Worm (Caenorhabditis elegans): Measurements from ENCODE around the gene phf-33.
A peak's percentile ranks its signal among the peaks of the same experiment; 100 is the strongest.

phf-33 gene

DNA sequence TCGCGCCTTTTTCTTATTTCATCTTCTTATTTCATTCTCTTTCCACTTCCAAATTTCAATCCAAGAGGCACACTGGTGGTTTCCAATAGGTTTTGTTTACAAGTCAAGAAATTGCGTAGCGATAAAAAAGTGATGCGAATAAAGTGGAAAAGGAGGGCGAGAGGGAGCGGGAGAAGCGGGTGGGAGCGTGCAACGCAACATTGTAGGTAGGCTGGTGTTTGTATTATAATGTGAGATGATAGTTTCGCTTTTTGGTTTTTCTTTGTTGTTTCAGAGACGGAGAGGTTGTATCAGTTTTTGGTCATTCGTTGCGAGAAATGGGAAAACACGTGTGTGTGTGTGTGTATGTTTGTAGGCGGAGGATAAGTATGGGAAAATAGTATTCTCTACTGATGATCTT lies 28.6 kb downstream of the phf-33 start (continued):
- TF ChIP-seq pha-4 (GFP tag; IDR thresholded peaks at IDR 0.05), result no peak
- TF ChIP-seq pha-4 (tag; optimal IDR thresholded peaks at IDR 0.05), result peak; percentile 68
- TF ChIP-seq nhr-77 (tag; optimal IDR thresholded peaks at IDR 0.05), result peak; percentile 78
- peak; percentile 84 for TF ChIP-seq hlh-30 (tag; optimal IDR thresholded peaks at IDR 0.05; ENCODE audit: insufficient read depth)
- peak; percentile 78 for TF ChIP-seq mep-1 (tag; optimal IDR thresholded peaks at IDR 0.05)
- TF ChIP-seq dmd-9 (GFP tag; IDR thresholded peaks at IDR 0.05), result no peak
- TF ChIP-seq T26A8.4 (GFP tag; IDR thresholded peaks at IDR 0.05), result no peak

DNA sequence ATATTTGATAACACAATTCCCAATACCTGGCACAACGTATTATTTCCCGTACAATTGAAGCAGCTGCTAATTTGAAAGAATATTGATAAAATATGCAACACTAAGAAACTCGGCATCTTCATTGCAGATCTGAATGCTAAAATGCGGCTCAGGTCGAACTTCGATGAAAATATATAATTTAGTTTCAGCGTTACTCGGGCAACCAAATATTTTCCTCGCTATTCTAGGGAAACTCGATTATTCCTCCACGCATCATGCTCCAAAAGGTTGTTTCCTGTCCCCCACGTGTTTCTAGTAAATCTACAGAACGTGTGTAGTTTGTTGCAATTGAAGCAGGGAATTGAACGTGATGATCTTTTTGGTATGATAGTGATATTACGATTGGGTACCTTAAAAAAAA lies 29.7 kb downstream of the phf-33 start:
- TF ChIP-seq lin-15B (tag; optimal IDR thresholded peaks at IDR 0.05) (no peak), nhr-28 (tag; optimal IDR thresholded peaks at IDR 0.05) (no peak), nhr-6 (tag; optimal IDR thresholded peaks at IDR 0.05) (no peak), fos-1 (tag; optimal IDR thresholded peaks at IDR 0.05) (no peak), unc-62 (GFP tag; optimal IDR thresholded peaks at IDR 0.05 in 1 of 2) (peak in 1 of 2 experiments; percentile 97), unc-62 (tag; optimal IDR thresholded peaks at IDR 0.05) (no peak), nhr-11 (tag; optimal IDR thresholded peaks at IDR 0.05) (no peak), Y48G9A.11 (GFP tag; IDR thresholded peaks at IDR 0.05) (no peak), nhr-41 (GFP tag; IDR thresholded peaks at IDR 0.05) (no peak), lin-39 (tag; optimal IDR thresholded peaks at IDR 0.05) (no peak), lin-29 (GFP tag; IDR thresholded peaks at IDR 0.05) (no peak), daf-16 (GFP tag; optimal IDR thresholded peaks at IDR 0.05) (no peak), daf-16 (tag; optimal IDR thresholded peaks at IDR 0.05) (no peak), Y5F2A.4 (GFP tag; optimal IDR thresholded peaks at IDR 0.05) (no peak), daf-19 (GFP tag; conservative IDR thresholded peaks at IDR 0.05) (no peak), arid-1 (GFP tag; conservative IDR thresholded peaks at IDR 0.05) (no peak), ztf-11 (tag; optimal IDR thresholded peaks at IDR 0.05) (no peak), rbr-2 (tag; optimal IDR thresholded peaks at IDR 0.05) (no peak), lir-3 (tag; optimal IDR thresholded peaks at IDR 0.05) (no peak), jun-1 (tag; optimal IDR thresholded peaks at IDR 0.05) (no peak), tra-1 (GFP tag; IDR thresholded peaks at IDR 0.05) (no peak), nhr-76 (tag; optimal IDR thresholded peaks at IDR 0.05) (no peak), ceh-44 (GFP tag; IDR thresholded peaks at IDR 0.05) (no peak), zag-1 (tag; optimal IDR thresholded peaks at IDR 0.05) (no peak), aha-1 (tag) (peak; percentile 23), mxl-3 (GFP tag; optimal IDR thresholded peaks at IDR 0.05) (peak; percentile 15), nhr-48 (tag; optimal IDR thresholded peaks at IDR 0.05) (no peak)

ce11 chrX:13248265-13248664 lies 30.5 kb downstream of the phf-33 start, which contains the start of gene K08H2.7:
Gene K08H2.7, minus strand, starts transcription at chrX:13248437.
- TF ChIP-seq nhr-10 (tag; optimal IDR thresholded peaks at IDR 0.05) (no peak), ceh-20 (GFP tag; IDR thresholded peaks at IDR 0.05) (no peak), aha-1 (tag) (peak; percentile 11)

DNA sequence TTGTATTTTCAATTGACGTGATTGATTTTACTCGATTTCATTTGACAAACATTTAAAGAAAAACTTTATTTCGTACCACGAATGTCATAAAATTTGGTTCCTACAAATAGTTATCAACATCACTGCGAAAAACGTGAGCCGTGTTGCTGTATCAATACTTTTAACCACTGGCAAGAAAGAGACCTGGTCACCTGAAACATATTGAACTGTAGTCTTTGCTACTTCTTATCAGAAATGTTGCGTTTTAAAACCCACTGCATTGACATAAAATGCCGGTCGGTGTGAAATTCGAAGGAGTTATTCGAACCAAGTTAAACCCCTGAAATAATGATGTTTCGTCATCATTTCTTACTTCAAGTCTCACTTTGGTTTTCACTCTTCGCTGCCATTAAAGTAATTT lies 31.2 kb downstream of the phf-33 start:
- TF ChIP-seq daf-16 (GFP tag; optimal IDR thresholded peaks at IDR 0.05), result no peak
- TF ChIP-seq daf-16 (tag; optimal IDR thresholded peaks at IDR 0.05), result peak; percentile 74
- peak; percentile 54 for TF ChIP-seq hlh-11 (tag; optimal IDR thresholded peaks at IDR 0.05)
- TF ChIP-seq nhr-77 (tag; optimal IDR thresholded peaks at IDR 0.05), result peak; percentile 1
- no peak for TF ChIP-seq tag-97 (GFP tag; IDR thresholded peaks at IDR 0.05)
- TF ChIP-seq dmd-6 (GFP tag; IDR thresholded peaks at IDR 0.05), result peak; percentile 74
- TF ChIP-seq T20F7.1 (GFP tag; optimal IDR thresholded peaks at IDR 0.05), result no peak
- TF ChIP-seq mxl-2 (GFP tag; conservative IDR thresholded peaks at IDR 0.05), result no peak
- no peak for TF ChIP-seq ceh-44 (GFP tag; IDR thresholded peaks at IDR 0.05)
- TF ChIP-seq dve-1 (tag; optimal IDR thresholded peaks at IDR 0.05; ENCODE audit: insufficient read depth), result peak; percentile 61
- TF ChIP-seq nhr-28 (tag; optimal IDR thresholded peaks at IDR 0.05), result peak; percentile 52
- peak; percentile 39 for TF ChIP-seq hlh-30 (tag; optimal IDR thresholded peaks at IDR 0.05; ENCODE audit: insufficient read depth)
- no peak for TF ChIP-seq gei-8 (GFP tag; optimal IDR thresholded peaks at IDR 0.05)

All from whole organism, L4 larva.